Worm (Caenorhabditis elegans): ENCODE data around the gene F22B7.1.
A peak's percentile ranks its signal among the peaks of the same experiment; 100 is the strongest.

The F22B7.1 gene

DNA sequence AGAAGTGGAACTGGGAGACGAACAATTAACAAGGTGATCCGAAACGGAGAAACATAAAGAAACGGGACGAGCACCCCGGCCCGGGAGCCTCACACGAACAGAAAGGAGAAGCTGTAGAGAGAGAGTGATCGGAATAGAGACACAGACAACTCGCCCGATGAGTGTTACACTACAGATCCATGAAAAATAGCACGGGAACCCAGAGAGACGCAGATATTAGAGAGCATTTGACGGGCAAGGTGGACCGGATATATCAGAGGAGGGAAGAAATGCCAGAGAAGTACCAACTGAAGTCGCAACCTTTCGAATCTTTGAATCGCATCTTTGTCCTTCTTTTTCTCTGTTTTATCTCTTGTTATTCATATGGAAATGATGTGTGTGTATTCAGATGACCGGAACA lies 19.3 kb downstream of the F22B7.1 start, which contains the start of gene anmt-1:
Gene anmt-1, plus strand, starts transcription at position 388 of the 400 bp plus-strand sequence.
- TF ChIP-seq fkh-3 (tag; optimal IDR thresholded peaks at IDR 0.05) (no peak), hmg-1.2 (GFP tag; IDR thresholded peaks at IDR 0.05) (peak; percentile 35; the same call in 1 of the 2 replicates), ekl-4 (GFP tag; IDR thresholded peaks at IDR 0.05) (no peak), snpc-1.1 (tag; optimal IDR thresholded peaks at IDR 0.05; ENCODE audit: insufficient read depth) (no peak)

DNA sequence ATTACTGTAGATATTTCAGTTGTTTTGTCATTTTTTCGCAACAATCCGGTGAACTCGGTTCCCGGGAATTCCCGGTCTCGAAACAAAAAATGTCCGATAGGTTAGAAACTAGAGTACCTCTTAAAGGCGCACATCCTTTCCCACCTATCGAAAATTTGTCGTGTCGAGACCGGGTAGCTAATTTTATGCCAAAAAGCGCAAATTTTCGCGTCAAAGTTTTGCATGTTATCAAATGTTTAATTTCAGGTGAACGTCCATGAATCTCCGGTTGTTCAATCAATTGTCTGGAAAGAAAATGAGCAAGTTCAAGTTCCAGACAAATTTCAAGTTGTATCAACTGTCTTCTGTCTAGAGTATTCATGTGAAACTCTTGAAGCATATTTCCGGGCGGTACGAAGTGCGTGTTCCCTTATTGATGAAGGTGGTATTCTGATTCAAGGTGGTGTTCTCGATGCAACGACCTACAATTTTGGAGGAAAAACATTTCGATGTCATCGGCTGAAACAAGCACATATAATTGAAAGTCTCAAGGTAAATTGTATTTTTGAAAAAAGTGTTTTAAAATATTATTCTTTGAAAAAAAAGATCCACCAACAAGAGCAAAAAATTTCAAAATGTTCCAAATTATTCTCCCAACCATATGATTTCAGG lies 20.6 kb downstream of the F22B7.1 start:
- TF ChIP-seq nhr-120 (GFP tag; IDR thresholded peaks at IDR 0.05) (0 out of 2 replicates have a peak, but pooled peaks have one; percentile 16), somi-1 (GFP tag; optimal IDR thresholded peaks at IDR 0.05) (no peak), ceh-27 (GFP tag; optimal IDR thresholded peaks at IDR 0.05) (no peak), F37B4.10 (GFP tag; IDR thresholded peaks at IDR 0.05) (0 out of 2 replicates have a peak, but pooled peaks have one; percentile 65), ceh-100 (GFP tag; IDR thresholded peaks at IDR 0.05) (0 out of 2 replicates have a peak, but pooled peaks have one; percentile 23), cebp-1 (GFP tag; IDR thresholded peaks at IDR 0.05) (peak; percentile 42; the same call in 1 of the 2 replicates), cebp-1 (tag; optimal IDR thresholded peaks at IDR 0.05) (peak; percentile 53), K11D2.4 (GFP tag; IDR thresholded peaks at IDR 0.05) (peak; percentile 40; the same call in 1 of the 2 replicates), tlf-1 (GFP tag; optimal IDR thresholded peaks at IDR 0.05) (peak; percentile 71), madf-6 (GFP tag; IDR thresholded peaks at IDR 0.05) (peak; percentile 63), nfyb-1 (GFP tag; IDR thresholded peaks at IDR 0.05) (peak; percentile 80), let-526 (GFP tag; IDR thresholded peaks at IDR 0.05) (0 out of 2 replicates have a peak, but pooled peaks have one; percentile 24), sptf-2 (GFP tag; optimal IDR thresholded peaks at IDR 0.05) (no peak), egl-44 (GFP tag; IDR thresholded peaks at IDR 0.05) (peak; percentile 48; the same call in 1 of the 2 replicates), mes-4 (tag; optimal IDR thresholded peaks at IDR 0.05) (no peak), B0336.3 (GFP tag; IDR thresholded peaks at IDR 0.05) (peak; percentile 77), mxl-1 (tag; optimal IDR thresholded peaks at IDR 0.05) (no peak), attf-5 (GFP tag; optimal IDR thresholded peaks at IDR 0.05) (no peak), ekl-4 (GFP tag; IDR thresholded peaks at IDR 0.05) (peak; percentile 76; the same call in 1 of the 2 replicates), zim-3 (tag; optimal IDR thresholded peaks at IDR 0.05) (no peak), athp-1 (tag; optimal IDR thresholded peaks at IDR 0.05) (peak; percentile 34), fkh-3 (tag; optimal IDR thresholded peaks at IDR 0.05) (peak; percentile 40), chd-7 (tag; optimal IDR thresholded peaks at IDR 0.05) (peak; percentile 66), nhr-27 (tag; optimal IDR thresholded peaks at IDR 0.05) (peak; percentile 56), madf-3 (GFP tag; IDR thresholded peaks at IDR 0.05) (0 out of 2 replicates have a peak, but pooled peaks have one; percentile 56), mcd-1 (GFP tag; IDR thresholded peaks at IDR 0.05) (peak; percentile 12; the same call in 1 of the 2 replicates), B0019.2 (GFP tag; conservative IDR thresholded peaks at IDR 0.05) (no peak), let-607 (tag; optimal IDR thresholded peaks at IDR 0.05) (peak in 1 of 2 experiments; percentile 3), ccch-3 (GFP tag; optimal IDR thresholded peaks at IDR 0.05) (no peak), lin-26 (GFP tag; IDR thresholded peaks at IDR 0.05) (no peak), madf-10 (tag; optimal IDR thresholded peaks at IDR 0.05) (no peak), snpc-4 (GFP tag; optimal IDR thresholded peaks at IDR 0.05) (no peak), snpc-4 (tag; optimal IDR thresholded peaks at IDR 0.05) (no peak), ceh-79 (tag; optimal IDR thresholded peaks at IDR 0.05) (peak; percentile 9), ztf-22 (GFP tag; optimal IDR thresholded peaks at IDR 0.05) (no peak), F57C9.4 (tag; optimal IDR thresholded peaks at IDR 0.05) (peak; percentile 64), atf-7 (tag; optimal IDR thresholded peaks at IDR 0.05) (peak; percentile 70), unc-130 (GFP tag; optimal IDR thresholded peaks at IDR 0.05) (no peak), ZK185.1 (tag; optimal IDR thresholded peaks at IDR 0.05; ENCODE audit: poor library complexity, severe bottlenecking) (peak; percentile 28), Y53G8AR.9 (GFP tag; conservative IDR thresholded peaks at IDR 0.05) (peak; percentile 66; the same call in 1 of the 2 replicates), snpc-3.4 (tag; optimal IDR thresholded peaks at IDR 0.05) (no peak), lsy-27 (tag; optimal IDR thresholded peaks at IDR 0.05; ENCODE audit: borderline replicate concordance, insufficient read depth) (no peak)

All from whole organism, young adult.